Fruit fly (Drosophila melanogaster): ENCODE measurements around the gene Mnat9.
A peak's percentile ranks its signal among the peaks of the same experiment; 100 is the strongest.

DNA sequence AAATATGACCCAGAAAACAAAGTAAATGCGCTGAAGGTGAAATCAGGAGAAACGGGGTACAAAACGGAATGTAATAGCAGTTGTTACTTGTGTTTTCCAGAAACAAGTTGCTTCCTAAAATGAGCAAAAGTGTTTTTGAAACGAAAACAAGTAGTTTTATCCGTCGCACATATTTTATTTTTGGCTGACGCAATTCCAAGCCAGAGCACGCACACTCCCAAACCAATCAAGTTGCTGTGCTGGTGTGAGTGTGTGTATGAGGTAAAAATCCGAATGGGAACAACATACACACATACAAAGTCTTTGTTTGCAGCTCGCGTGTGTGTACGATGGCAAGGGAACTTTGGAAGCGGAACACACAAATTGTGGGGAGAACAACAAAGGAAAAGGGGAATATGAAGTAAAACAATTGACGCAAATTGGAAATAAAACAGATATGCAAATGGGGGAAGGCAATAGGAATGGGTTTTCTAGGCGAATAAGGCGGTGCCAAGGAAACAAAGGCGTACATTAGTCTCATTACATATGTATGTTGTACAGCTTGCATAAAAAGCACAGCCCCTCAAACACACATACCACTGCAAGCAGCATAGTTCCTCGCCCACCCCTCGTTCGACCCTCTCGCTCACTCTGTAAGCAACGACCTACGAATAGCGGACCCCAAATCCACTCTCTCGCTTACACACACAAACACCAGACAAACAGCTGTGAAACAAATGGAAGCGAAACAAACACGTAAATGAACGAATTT lies 7.3 kb downstream of the Mnat9 start:
- TF ChIP-seq toe (GFP tag; optimal IDR thresholded peaks at IDR 0.05) (no peak), CG12768 (GFP tag; optimal IDR thresholded peaks at IDR 0.05) (peak; percentile 90), CG11617 (GFP tag; optimal IDR thresholded peaks at IDR 0.05) (peak; percentile 7), kay (GFP tag; ENCODE audit: borderline replicate concordance) (no peak)
